Worm (Caenorhabditis elegans) whole organism, early embryonic: ENCODE measurements around the gene scav-1.

ENCODE experiments used
- B0310.2 ChIP-seq: sonication (generic microtip); optimal IDR thresholded peaks from 2 replicates; lab custom pipeline; 2016; ENCODE audit warnings: mild to moderate bottlenecking, missing genetic modification characterization, missing compliant biosample characterization
- F13C5.2 ChIP-seq: sonication (generic microtip); optimal IDR thresholded peaks from 2 replicates; lab custom pipeline; 2017; ENCODE audit warnings: mild to moderate bottlenecking, missing genetic modification characterization, inconsistent platforms, missing compliant biosample characterization
- aly-1 ChIP-seq: sonication (generic microtip); optimal IDR thresholded peaks from 2 replicates; lab custom pipeline; 2016; ENCODE audit warnings: missing genetic modification characterization, missing compliant biosample characterization
- ama-1 ChIP-seq: fragments of 150-350 bp; optimal IDR thresholded peaks from 2 replicates; lab custom pipeline; 2014
- ceh-13 ChIP-seq: fragments of 200-800 bp; sonication (Bioruptor generic); optimal IDR thresholded peaks from 2 replicates; lab custom pipeline; 2018; ENCODE audit warnings: mild to moderate bottlenecking, missing genetic modification characterization, missing compliant biosample characterization
- ceh-36 ChIP-seq: sonication (generic microtip); optimal IDR thresholded peaks from 2 replicates; lab custom pipeline; 2016; ENCODE audit warnings: missing genetic modification characterization, inconsistent platforms, missing compliant biosample characterization
- ets-7 ChIP-seq: sonication (generic microtip); optimal IDR thresholded peaks from 2 replicates; lab custom pipeline; 2016; ENCODE audit warnings: missing genotype, missing genetic modification characterization, missing compliant biosample characterization
- flt-1 ChIP-seq: fragments of 200-800 bp; sonication (Bioruptor generic); IDR thresholded peaks from 2 replicates; pipeline ENCODE4 v1.3.6; 2022; ENCODE audit warnings: missing genetic modification characterization, missing compliant biosample characterization
- hmbx-1 ChIP-seq: sonication (generic microtip); optimal IDR thresholded peaks from 2 replicates; lab custom pipeline; 2016; ENCODE audit warnings: mild to moderate bottlenecking, missing genetic modification characterization, missing compliant biosample characterization
- hmg-4 ChIP-seq: fragments of 200-800 bp; sonication (Bioruptor generic); optimal IDR thresholded peaks from 2 replicates; lab custom pipeline; 2018; ENCODE audit warnings: mild to moderate bottlenecking, missing genetic modification characterization, missing compliant biosample characterization
- hnd-1 ChIP-seq: sonication (generic microtip); optimal IDR thresholded peaks from 2 replicates; lab custom pipeline; 2016; ENCODE audit warnings: missing genetic modification characterization, missing compliant biosample characterization
- pes-1 ChIP-seq: fragments of 200-800 bp; sonication (Bioruptor generic); IDR thresholded peaks from 2 replicates; pipeline ENCODE4 v1.3.6; 2022; ENCODE audit warnings: missing genetic modification reagents, missing genetic modification characterization, missing compliant biosample characterization
- scrt-1 ChIP-seq: fragments of 200-800 bp; sonication (Bioruptor generic); IDR thresholded peaks from 2 replicates; pipeline ENCODE4 v1.3.6; 2022; ENCODE audit warnings: missing genetic modification characterization, missing compliant biosample characterization
- sea-1 ChIP-seq: fragments of 200-800 bp; sonication (Bioruptor generic); conservative IDR thresholded peaks from 2 replicates; pipeline ENCODE4 v1.3.6; 2022; ENCODE audit warnings: missing genetic modification characterization, missing compliant biosample characterization
- tbx-11 ChIP-seq: fragments of 200-800 bp; sonication (Bioruptor generic); IDR thresholded peaks from 2 replicates; pipeline ENCODE4 v1.3.6; 2022; ENCODE audit warnings: missing genetic modification characterization, missing compliant biosample characterization
- tbx-37 ChIP-seq: fragments of 200-800 bp; sonication (Bioruptor generic); conservative IDR thresholded peaks from 2 replicates; pipeline ENCODE4 v1.3.6; 2022; ENCODE audit warnings: missing genetic modification reagents, missing genetic modification characterization, missing compliant biosample characterization
- tra-4 ChIP-seq: sonication (generic microtip); optimal IDR thresholded peaks from 2 replicates; lab custom pipeline; 2017; ENCODE audit warnings: missing genetic modification characterization, missing compliant biosample characterization

scav-1 gene

DNA sequence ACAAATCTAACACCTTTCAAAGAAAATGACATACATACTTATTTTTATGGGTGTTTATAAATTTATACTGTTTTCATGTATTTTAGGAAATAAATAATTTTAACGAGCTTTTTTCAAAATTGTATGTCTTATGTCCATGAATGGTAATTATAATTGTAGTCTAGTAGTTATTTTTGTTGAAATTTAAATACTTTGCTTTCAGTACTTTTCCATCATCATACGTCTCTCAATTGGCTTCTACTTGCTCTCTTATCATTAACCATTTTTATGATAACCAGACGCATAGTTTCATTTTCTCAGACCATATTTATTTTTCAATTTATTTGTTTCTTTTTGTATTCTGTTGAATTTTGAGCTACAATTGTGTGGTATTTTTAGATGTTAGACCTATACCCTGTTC, 34.9 kb downstream of the scav-1 start, which contains the start of gene F35C8.5:
Gene F35C8.5, plus strand, starts transcription at position 377 of the 400 bp plus-strand sequence.
- no peak for TF ChIP-seq sea-1 (GFP tag; lab: Robert Waterston, UW)
- no peak for TF ChIP-seq ets-7 (tag; lab: Kevin White, UChicago)
- no peak for TF ChIP-seq scrt-1 (GFP tag; lab: Robert Waterston, UW)
- no peak for TF ChIP-seq hnd-1
- no peak for TF ChIP-seq pes-1 (GFP tag; lab: Robert Waterston, UW)
- TF ChIP-seq ceh-13 (GFP tag; lab: Kevin White, UChicago): no peak
- no peak for TF ChIP-seq tbx-37 (GFP tag; lab: Robert Waterston, UW)
- no peak for TF ChIP-seq B0310.2
- no peak for TF ChIP-seq flt-1 (GFP tag; lab: Robert Waterston, UW)
- TF ChIP-seq F13C5.2 (tag; lab: Kevin White, UChicago): no peak
- no peak for TF ChIP-seq aly-1 (tag; lab: Kevin White, UChicago)

DNA sequence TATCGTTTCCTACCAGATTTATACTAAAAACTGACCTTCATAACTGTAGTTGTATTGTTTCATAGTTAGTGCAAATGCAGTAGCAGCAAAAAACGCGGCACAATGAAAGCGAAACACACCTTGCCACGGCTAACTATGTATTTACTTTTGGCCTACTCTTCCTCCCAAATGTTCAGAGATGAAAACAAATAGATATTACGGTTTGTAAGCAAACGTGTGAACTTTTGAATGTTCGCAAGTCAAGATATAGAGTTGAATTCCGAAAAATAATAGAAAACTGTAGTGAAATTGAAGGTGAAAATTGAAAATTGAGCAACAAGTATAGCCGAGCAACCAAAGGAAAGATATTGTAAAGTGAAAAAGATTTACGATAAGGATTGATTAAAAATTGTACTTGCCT, 36.2 kb downstream of the scav-1 start, which contains the start of gene chtl-1:
Gene chtl-1, minus strand, starts transcription at position 101 of the 400 bp plus-strand sequence.
- no peak for TF ChIP-seq scrt-1 (GFP tag; lab: Robert Waterston, UW)
- no peak for TF ChIP-seq ama-1 (lab: Kevin White, UChicago)
- TF ChIP-seq ceh-36: no peak
- no peak for TF ChIP-seq aly-1 (tag; lab: Kevin White, UChicago)
- TF ChIP-seq flt-1 (GFP tag; lab: Robert Waterston, UW): no peak
- no peak for TF ChIP-seq ets-7 (tag; lab: Kevin White, UChicago)
- TF ChIP-seq hnd-1: no peak
- no peak for TF ChIP-seq B0310.2
- no peak for TF ChIP-seq hmg-4 (GFP tag; lab: Kevin White, UChicago)
- TF ChIP-seq sea-1 (GFP tag; lab: Robert Waterston, UW): no peak
- TF ChIP-seq hmbx-1 (tag; lab: Kevin White, UChicago): no peak
- TF ChIP-seq tra-4 (tag; lab: Kevin White, UChicago): no peak
- TF ChIP-seq F13C5.2 (tag; lab: Kevin White, UChicago): no peak
- no peak for TF ChIP-seq tbx-37 (GFP tag; lab: Robert Waterston, UW)
- TF ChIP-seq ceh-13 (GFP tag; lab: Kevin White, UChicago): no peak

DNA sequence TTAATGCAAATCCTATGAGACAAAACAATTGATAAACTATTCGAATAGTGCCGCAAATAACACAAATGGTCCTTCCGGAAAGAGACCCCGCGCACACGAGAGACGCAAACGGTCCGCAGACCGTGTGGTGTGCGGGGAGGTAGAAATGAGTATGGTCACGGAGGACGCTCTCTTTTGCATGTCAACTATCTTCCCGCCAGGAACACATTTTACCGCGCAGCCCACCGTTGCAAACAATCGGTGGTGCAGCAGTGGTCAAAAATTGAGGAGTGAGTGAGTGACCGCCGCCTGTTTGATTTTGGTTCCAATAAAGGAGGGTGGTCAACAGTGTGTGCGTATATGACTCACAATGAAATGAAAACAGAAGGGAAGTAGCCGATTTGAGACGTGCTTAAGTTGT, 39.7 kb downstream of the scav-1 start:
- TF ChIP-seq aly-1 (tag; lab: Kevin White, UChicago): peak; percentile 12
- TF ChIP-seq hmg-4 (GFP tag; lab: Kevin White, UChicago): peak; percentile 75
- no peak for TF ChIP-seq B0310.2
- no peak for TF ChIP-seq hmbx-1 (tag; lab: Kevin White, UChicago)

DNA sequence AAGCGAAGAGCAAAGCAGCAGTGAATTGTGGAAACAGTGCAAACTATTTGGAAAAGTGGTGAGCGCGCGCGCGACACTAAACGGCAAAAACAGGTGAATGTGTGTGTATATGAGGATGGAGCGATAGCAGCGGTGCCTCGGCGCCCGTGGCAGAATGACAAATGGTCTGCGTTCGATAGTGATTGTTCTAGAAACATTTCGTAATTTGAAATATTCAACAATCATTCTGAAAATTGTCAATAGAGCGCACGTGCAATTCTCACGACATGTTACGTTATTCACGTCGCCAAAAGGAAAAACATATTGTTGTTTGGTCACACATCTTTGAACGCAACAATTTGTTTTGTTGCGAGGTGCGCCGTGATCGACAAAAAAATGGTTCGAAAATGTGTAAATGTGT, 45.1 kb downstream of the scav-1 start:
- TF ChIP-seq sea-1 (GFP tag; lab: Robert Waterston, UW): no peak
- TF ChIP-seq tra-4 (tag; lab: Kevin White, UChicago): no peak
- no peak for TF ChIP-seq ceh-13 (GFP tag; lab: Kevin White, UChicago)
- TF ChIP-seq B0310.2: no peak
- TF ChIP-seq ets-7 (tag; lab: Kevin White, UChicago): no peak
- TF ChIP-seq tbx-11: no peak

DNA sequence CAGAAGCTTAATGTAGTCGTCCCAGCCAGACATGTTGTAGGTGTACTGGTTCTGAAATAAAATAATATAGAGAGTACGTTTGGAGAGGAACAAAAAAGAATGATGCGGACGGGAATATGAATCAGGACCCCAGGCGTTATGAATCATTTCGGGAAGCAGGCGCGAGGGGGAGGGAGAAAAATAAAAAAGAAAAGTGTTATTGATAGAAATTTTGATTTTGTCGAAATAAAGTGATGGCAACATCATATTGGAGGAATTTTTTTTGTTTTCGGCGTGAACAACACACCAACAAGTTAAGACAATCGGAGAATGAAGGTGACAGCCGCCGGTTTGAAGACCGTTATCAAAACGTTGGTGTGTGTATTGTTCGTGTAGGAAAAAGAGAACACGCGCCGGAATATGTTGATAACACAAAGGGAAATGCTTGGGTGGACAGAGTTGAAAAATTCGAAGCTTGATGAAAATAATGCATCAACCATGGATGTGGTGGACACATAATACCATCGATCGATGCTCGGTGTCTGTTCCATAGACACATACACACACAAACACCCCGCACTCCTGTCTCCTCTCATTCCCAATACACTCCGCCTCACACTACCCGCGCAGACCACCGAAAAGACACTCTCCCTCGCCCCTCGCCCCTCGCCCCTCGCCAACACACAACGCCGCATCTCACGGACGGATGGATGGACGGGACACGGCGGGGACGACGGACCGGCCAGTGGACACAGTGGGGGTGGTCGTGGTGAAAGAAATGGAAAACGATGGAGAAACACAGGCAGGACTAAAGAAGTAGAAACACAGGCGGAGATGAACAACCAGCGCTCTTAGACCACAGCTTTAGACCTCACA, 46.1 kb downstream of the scav-1 start, which contains the start of gene pfn-2:
Gene pfn-2, minus strand, starts transcription at position 51 of the 855 bp plus-strand sequence.
- TF ChIP-seq flt-1 (GFP tag; lab: Robert Waterston, UW) (0 out of 2 replicates have a peak, but pooled peaks have one; percentile 17), ets-7 (tag; lab: Kevin White, UChicago) (no peak), hmbx-1 (tag; lab: Kevin White, UChicago) (no peak), aly-1 (tag; lab: Kevin White, UChicago) (peak; percentile 15), tbx-11 (0 out of 2 replicates have a peak, but pooled peaks have one; percentile 9), ama-1 (lab: Kevin White, UChicago) (no peak), B0310.2 (no peak), ceh-13 (GFP tag; lab: Kevin White, UChicago) (peak; percentile 6), F13C5.2 (tag; lab: Kevin White, UChicago) (peak; percentile 40), scrt-1 (GFP tag; lab: Robert Waterston, UW) (no peak), hmg-4 (GFP tag; lab: Kevin White, UChicago) (peak; percentile 89), hnd-1 (no peak), tbx-37 (GFP tag; lab: Robert Waterston, UW) (peak; percentile 52), ceh-36 (no peak), tra-4 (tag; lab: Kevin White, UChicago) (no peak), sea-1 (GFP tag; lab: Robert Waterston, UW) (no peak), pes-1 (GFP tag; lab: Robert Waterston, UW) (no peak)

DNA sequence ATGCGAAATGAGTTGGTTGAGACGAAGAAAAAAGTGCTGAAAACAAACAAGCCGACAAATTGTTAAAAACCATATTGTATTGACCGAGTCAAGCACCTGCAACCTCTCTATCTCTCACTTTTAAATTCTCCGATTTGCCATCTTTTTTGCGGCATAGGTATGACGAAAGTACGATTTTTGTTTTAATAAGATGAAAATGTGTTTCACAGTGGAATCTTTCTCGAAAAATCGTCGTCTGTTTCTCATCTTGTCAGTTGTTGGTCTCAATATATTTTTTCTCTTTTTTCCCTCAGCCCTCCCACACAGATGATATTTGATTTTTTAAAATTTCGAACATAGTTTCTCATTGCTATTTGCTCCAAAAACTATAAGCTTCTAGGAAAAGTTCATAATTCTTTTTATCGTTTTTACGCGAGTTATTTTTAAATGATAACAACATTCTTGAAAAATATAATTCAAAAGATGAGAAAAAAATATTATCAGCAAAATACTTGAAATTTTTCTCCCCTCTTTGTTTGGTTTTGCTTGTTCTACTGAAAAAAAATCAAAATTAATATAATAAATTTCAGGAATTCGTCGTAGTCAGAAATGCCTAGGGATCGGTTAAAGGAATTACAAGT, 51.7 kb downstream of the scav-1 start, which contains the start of gene syx-3:
Gene syx-3, plus strand, starts transcription at position 570 of the 620 bp plus-strand sequence.
- TF ChIP-seq ama-1 (lab: Kevin White, UChicago) (no peak), aly-1 (tag; lab: Kevin White, UChicago) (no peak), F13C5.2 (tag; lab: Kevin White, UChicago) (no peak)

DNA sequence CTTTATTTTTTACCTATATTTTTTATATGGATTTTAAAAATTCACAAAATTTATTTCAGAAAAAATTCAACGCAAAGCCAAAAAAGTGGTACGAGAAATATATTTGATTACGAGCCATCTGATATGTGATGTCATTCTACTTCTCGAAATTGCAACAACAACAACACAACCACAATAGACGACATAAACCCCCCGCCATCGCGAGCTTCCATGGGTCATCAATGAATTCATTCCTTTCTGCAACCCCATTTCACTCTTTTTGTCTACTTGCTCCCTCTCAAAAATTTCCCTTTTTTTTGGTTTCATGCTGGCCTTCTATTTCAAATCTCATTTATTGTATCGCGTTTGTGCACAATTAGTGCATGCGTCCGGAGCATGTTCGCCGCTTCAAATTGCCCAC, 52.5 kb downstream of the scav-1 start:
- no peak for TF ChIP-seq ceh-36
- no peak for TF ChIP-seq hmbx-1 (tag; lab: Kevin White, UChicago)
- no peak for TF ChIP-seq aly-1 (tag; lab: Kevin White, UChicago)
- no peak for TF ChIP-seq scrt-1 (GFP tag; lab: Robert Waterston, UW)
- no peak for TF ChIP-seq F13C5.2 (tag; lab: Kevin White, UChicago)
- no peak for TF ChIP-seq B0310.2
- TF ChIP-seq tbx-11: no peak
- no peak for TF ChIP-seq flt-1 (GFP tag; lab: Robert Waterston, UW)
- no peak for TF ChIP-seq pes-1 (GFP tag; lab: Robert Waterston, UW)
- TF ChIP-seq ama-1 (lab: Kevin White, UChicago): no peak
- no peak for TF ChIP-seq hnd-1
- no peak for TF ChIP-seq ceh-13 (GFP tag; lab: Kevin White, UChicago)
- TF ChIP-seq ets-7 (tag; lab: Kevin White, UChicago): no peak
- no peak for TF ChIP-seq hmg-4 (GFP tag; lab: Kevin White, UChicago)
- TF ChIP-seq sea-1 (GFP tag; lab: Robert Waterston, UW): no peak
- TF ChIP-seq tra-4 (tag; lab: Kevin White, UChicago): no peak
- no peak for TF ChIP-seq tbx-37 (GFP tag; lab: Robert Waterston, UW)
